Fruit fly (Drosophila melanogaster) whole organism, prepupa: ENCODE data around the gene aux.

Experiments used
- CG10631 ChIP-seq: fragments of 200-800 bp; sonication (Bioruptor generic); optimal IDR thresholded peaks from 2 replicates; lab custom pipeline; 2016; ENCODE audit warnings: missing biosample characterization, missing genetic modification characterization
- CG10669 ChIP-seq: fragments of 200-800 bp; sonication (Bioruptor generic); optimal IDR thresholded peaks from 3 replicates; lab custom pipeline; 2018; ENCODE audit warnings: missing biosample characterization, mild to moderate bottlenecking, missing genetic modification characterization, moderate library complexity
- CG11294 ChIP-seq: fragments of 200-800 bp; sonication (Bioruptor generic); IDR thresholded peaks from 2 replicates; pipeline ENCODE4 v1.3.6; 2022; ENCODE audit warnings: missing biosample characterization, missing genetic modification characterization
- CG11762 ChIP-seq: fragments of 200-800 bp; sonication (Bioruptor generic); optimal IDR thresholded peaks from 3 replicates; lab custom pipeline; 2016; ENCODE audit warnings: missing biosample characterization, missing genetic modification characterization; ENCODE audit not compliant: insufficient read depth
- CG15336 ChIP-seq: fragments of 200-800 bp; sonication (Bioruptor generic); IDR thresholded peaks from 2 replicates; pipeline ENCODE4 v1.3.6; 2022; ENCODE audit warnings: missing biosample characterization, missing genetic modification characterization
- CG1621 ChIP-seq: fragments of 200-800 bp; sonication (Bioruptor generic); optimal IDR thresholded peaks from 3 replicates; lab custom pipeline; 2018; ENCODE audit warnings: missing biosample characterization, mild to moderate bottlenecking, missing genetic modification characterization
- CG3032 ChIP-seq: fragments of 200-800 bp; optimal IDR thresholded peaks from 2 replicates; lab custom pipeline; 2019; ENCODE audit warnings: missing biosample characterization, mild to moderate bottlenecking, missing genetic modification characterization, moderate library complexity
- CG32006 ChIP-seq: fragments of 200-800 bp; sonication (Bioruptor generic); optimal IDR thresholded peaks from 3 replicates; lab custom pipeline; 2017; ENCODE audit warnings: missing biosample characterization, mild to moderate bottlenecking, missing genetic modification characterization
- CG3919 ChIP-seq: fragments of 200-800 bp; sonication (Bioruptor generic); optimal IDR thresholded peaks from 3 replicates; lab custom pipeline; 2016; ENCODE audit warnings: missing biosample characterization, missing genetic modification characterization
- CG6276 ChIP-seq: fragments of 200-800 bp; sonication (Bioruptor generic); optimal IDR thresholded peaks from 2 replicates; lab custom pipeline; 2017; ENCODE audit warnings: missing biosample characterization, mild to moderate bottlenecking, missing genetic modification characterization
- Eip78C ChIP-seq: fragments of 200-800 bp; sonication (Bioruptor generic); peaks from one replicate; lab custom pipeline; 2016; ENCODE audit warnings: missing biosample characterization, missing genetic modification characterization
- Hr38 ChIP-seq: sonication (Bioruptor generic); optimal IDR thresholded peaks from 2 replicates; lab custom pipeline; 2016; ENCODE audit warnings: missing biosample characterization, missing genetic modification characterization
- Hr39 ChIP-seq: fragments of 200-800 bp; sonication (Bioruptor generic); optimal IDR thresholded peaks from 2 replicates; lab custom pipeline; 2016; ENCODE audit warnings: missing biosample characterization, missing genetic modification characterization
- Hr4 ChIP-seq: fragments of 200-800 bp; sonication (Bioruptor generic); optimal IDR thresholded peaks from 3 replicates; lab custom pipeline; 2016; ENCODE audit warnings: missing biosample characterization, missing genetic modification characterization
- Lpt ChIP-seq: fragments of 200-800 bp; sonication (Bioruptor generic); optimal IDR thresholded peaks from 3 replicates; lab custom pipeline; 2016; ENCODE audit warnings: missing biosample characterization, missing genetic modification characterization
- OdsH ChIP-seq: fragments of 200-800 bp; sonication (Bioruptor generic); optimal IDR thresholded peaks from 3 replicates; lab custom pipeline; 2016; ENCODE audit warnings: missing biosample characterization, missing genetic modification characterization
- Smox ChIP-seq: fragments of 200-800 bp; sonication (Bioruptor generic); optimal IDR thresholded peaks from 3 replicates; lab custom pipeline; 2016; ENCODE audit warnings: missing biosample characterization, missing genetic modification characterization
- Sox102F ChIP-seq: fragments of 200-800 bp; sonication (Bioruptor generic); optimal IDR thresholded peaks from 2 replicates; lab custom pipeline; 2016; ENCODE audit warnings: missing biosample characterization, mild to moderate bottlenecking, missing genetic modification characterization
- Sox14 ChIP-seq: fragments of 200-800 bp; sonication (Bioruptor generic); optimal IDR thresholded peaks from 3 replicates; lab custom pipeline; 2016; ENCODE audit warnings: missing biosample characterization, missing genetic modification characterization
- Sox15 ChIP-seq: fragments of 200-800 bp; sonication (Bioruptor generic); optimal IDR thresholded peaks from 3 replicates; lab custom pipeline; 2016; ENCODE audit warnings: missing biosample characterization, missing genetic modification characterization
- achi ChIP-seq: fragments of 200-800 bp; sonication (Bioruptor generic); optimal IDR thresholded peaks from 3 replicates; lab custom pipeline; 2016; ENCODE audit warnings: missing biosample characterization, missing genetic modification characterization
- acj6 ChIP-seq: fragments of 200-800 bp; sonication (Bioruptor generic); optimal IDR thresholded peaks from 3 replicates; lab custom pipeline; 2016; ENCODE audit warnings: missing biosample characterization, missing genetic modification characterization
- cyc ChIP-seq: fragments of 200-800 bp; sonication (Bioruptor generic); optimal IDR thresholded peaks from 3 replicates; lab custom pipeline; 2016; ENCODE audit warnings: missing biosample characterization, missing genetic modification characterization
- dac ChIP-seq: fragments of 200-800 bp; sonication (Bioruptor generic); optimal IDR thresholded peaks from 2 replicates; lab custom pipeline; 2017; ENCODE audit warnings: missing biosample characterization, mild to moderate bottlenecking, missing genetic modification characterization
- dsx ChIP-seq: fragments of 200-800 bp; optimal IDR thresholded peaks from 3 replicates; lab custom pipeline; 2019; ENCODE audit warnings: missing biosample characterization, mild to moderate bottlenecking, missing genetic modification characterization, moderate library complexity; ENCODE audit not compliant: poor library complexity, severe bottlenecking
- fd59A ChIP-seq: fragments of 200-800 bp; sonication (Bioruptor generic); optimal IDR thresholded peaks from 2 replicates; lab custom pipeline; 2017; ENCODE audit warnings: missing biosample characterization, mild to moderate bottlenecking, missing genetic modification characterization, missing genetic modification reagents
- fkh ChIP-seq: fragments of 200-800 bp; sonication (Bioruptor generic); optimal IDR thresholded peaks from 3 replicates; lab custom pipeline; 2017; ENCODE audit warnings: missing biosample characterization, mild to moderate bottlenecking, missing genetic modification characterization, moderate library complexity
- lz ChIP-seq: fragments of 200-800 bp; sonication (Bioruptor generic); optimal IDR thresholded peaks from 3 replicates; lab custom pipeline; 2016; ENCODE audit warnings: missing biosample characterization, missing genetic modification characterization
- net ChIP-seq: fragments of 200-800 bp; sonication (Bioruptor generic); optimal IDR thresholded peaks from 3 replicates; lab custom pipeline; 2016; ENCODE audit warnings: missing biosample characterization, missing genetic modification characterization
- pdm3 ChIP-seq: fragments of 200-800 bp; sonication (Bioruptor generic); optimal IDR thresholded peaks from 3 replicates; lab custom pipeline; 2016; ENCODE audit warnings: missing biosample characterization, missing genetic modification characterization
- salr ChIP-seq, 2 experiments: fragments of 200-800 bp; sonication (Bioruptor generic); optimal IDR thresholded peaks; 3 replicates each; lab custom pipeline; 2016 to 2018; ENCODE audit warnings: missing biosample characterization in 2 of 2, missing genetic modification characterization in 2 of 2, mild to moderate bottlenecking in 1 of 2
- svp ChIP-seq: fragments of 200-800 bp; sonication (Bioruptor generic); peaks from one replicate; lab custom pipeline; 2016; ENCODE audit warnings: missing biosample characterization, missing genetic modification characterization
- topi ChIP-seq: fragments of 200-800 bp; sonication (Bioruptor generic); optimal IDR thresholded peaks from 3 replicates; lab custom pipeline; 2016; ENCODE audit warnings: missing biosample characterization, missing genetic modification characterization
- vri ChIP-seq: fragments of 200-800 bp; sonication (Bioruptor generic); optimal IDR thresholded peaks from 3 replicates; lab custom pipeline; 2016; ENCODE audit warnings: missing biosample characterization, mild to moderate bottlenecking, missing genetic modification characterization

The aux gene

DNA sequence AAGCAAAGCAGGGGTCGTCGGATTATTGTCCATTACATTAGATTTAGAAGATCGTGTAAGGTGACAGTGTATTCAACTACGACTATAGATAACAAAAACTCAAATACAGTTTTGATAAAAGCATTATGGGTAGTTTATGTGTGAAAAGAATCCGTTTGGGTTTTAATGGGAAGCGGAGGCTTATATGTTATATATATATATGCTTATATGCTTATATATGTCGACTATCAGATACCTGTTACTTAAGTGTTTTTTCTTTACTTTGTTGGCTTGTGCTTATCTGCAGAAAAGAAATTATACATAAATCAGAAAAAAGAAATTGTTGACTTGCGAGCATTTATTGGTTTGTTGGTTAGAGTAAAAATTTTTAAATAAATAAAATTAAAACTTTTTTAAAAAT is 41.4 kb downstream of the aux start, which contains the start of gene CG14644:
Gene CG14644 (minus strand): TSS at position 101 of the 400 bp plus-strand sequence.
- TF ChIP-seq CG3032 (tag; lab: Kevin White, UChicago) (no peak), fd59A (GFP tag; lab: Kevin White, UChicago) (no peak), Smox (GFP tag; lab: Kevin White, UChicago) (no peak), Eip78C (GFP tag; lab: Kevin White, UChicago) (no peak), Sox102F (GFP tag; lab: Kevin White, UChicago) (no peak), dsx (GFP tag; lab: Kevin White, UChicago) (no peak), Sox15 (GFP tag; lab: Kevin White, UChicago) (no peak), pdm3 (no peak), svp (GFP tag; lab: Kevin White, UChicago) (no peak), CG3919 (GFP tag; lab: Kevin White, UChicago) (no peak)

DNA sequence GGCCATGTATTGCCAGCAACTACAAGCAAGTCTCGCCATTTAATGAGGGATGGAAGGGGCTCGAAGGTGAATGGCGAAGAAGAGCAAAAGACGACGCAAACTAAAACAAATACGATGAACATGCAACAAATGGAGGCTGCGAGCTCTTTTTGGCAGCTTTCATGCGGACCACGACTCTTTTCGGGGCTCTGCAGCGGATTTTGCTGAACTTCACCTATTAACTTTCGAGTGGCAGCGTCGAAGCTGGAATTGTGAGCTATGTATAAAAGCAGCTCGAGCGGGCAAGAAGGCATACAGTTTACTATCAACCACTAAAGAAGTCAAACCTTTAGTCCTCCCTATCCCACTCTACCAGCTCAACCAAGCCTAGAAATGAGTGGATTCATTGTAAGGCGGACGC is 42.8 kb downstream of the aux start, which contains the start of gene TwdlV:
Gene TwdlV (plus strand): TSS at position 301 of the 400 bp plus-strand sequence.
- TF ChIP-seq dsx (GFP tag; lab: Kevin White, UChicago) (no peak), vri (GFP tag; lab: Kevin White, UChicago) (no peak), achi (GFP tag; lab: Kevin White, UChicago) (no peak), CG11294 (no peak), Lpt (GFP tag; lab: Kevin White, UChicago) (no peak)

DNA sequence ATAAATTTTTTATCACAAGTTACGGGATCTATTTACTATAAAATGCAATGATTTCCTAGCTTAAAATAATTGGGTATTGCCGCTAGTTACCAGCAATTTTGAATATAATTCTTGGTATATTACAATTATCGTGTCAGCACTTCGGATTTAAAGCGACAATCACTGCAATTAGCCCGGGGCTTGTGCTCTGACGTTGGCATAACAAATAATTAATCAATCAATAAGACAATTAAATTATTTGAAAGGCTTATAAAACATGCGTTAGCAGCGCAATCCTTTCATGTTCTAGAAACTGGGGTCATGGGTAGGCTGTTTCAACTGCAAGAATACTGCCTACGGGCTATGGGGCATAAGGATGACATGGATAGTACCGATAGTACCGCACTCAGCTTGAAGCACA is 45.1 kb downstream of the aux start, which contains the start of gene Or82a:
Gene Or82a (plus strand): TSS at position 301 of the 400 bp plus-strand sequence.
- TF ChIP-seq CG11762 (GFP tag; lab: Kevin White, UChicago) = no peak
- no peak for TF ChIP-seq Hr4 (GFP tag; lab: Kevin White, UChicago)
- TF ChIP-seq net (GFP tag; lab: Kevin White, UChicago) = no peak
- no peak for TF ChIP-seq dac (GFP tag; lab: Kevin White, UChicago)
- TF ChIP-seq Hr38 (GFP tag; lab: Kevin White, UChicago) = no peak
- TF ChIP-seq fkh (GFP tag; lab: Kevin White, UChicago) = no peak
- TF ChIP-seq CG1621 = no peak
- TF ChIP-seq fd59A (GFP tag; lab: Kevin White, UChicago) = no peak
- no peak for TF ChIP-seq Sox14 (GFP tag; lab: Kevin White, UChicago)
- TF ChIP-seq cyc (GFP tag; lab: Kevin White, UChicago) = no peak
- no peak for TF ChIP-seq lz (GFP tag; lab: Kevin White, UChicago)
- no peak for TF ChIP-seq CG15336 (GFP tag; lab: Robert Waterston, UW)
- TF ChIP-seq topi (GFP tag; lab: Kevin White, UChicago) = no peak

DNA sequence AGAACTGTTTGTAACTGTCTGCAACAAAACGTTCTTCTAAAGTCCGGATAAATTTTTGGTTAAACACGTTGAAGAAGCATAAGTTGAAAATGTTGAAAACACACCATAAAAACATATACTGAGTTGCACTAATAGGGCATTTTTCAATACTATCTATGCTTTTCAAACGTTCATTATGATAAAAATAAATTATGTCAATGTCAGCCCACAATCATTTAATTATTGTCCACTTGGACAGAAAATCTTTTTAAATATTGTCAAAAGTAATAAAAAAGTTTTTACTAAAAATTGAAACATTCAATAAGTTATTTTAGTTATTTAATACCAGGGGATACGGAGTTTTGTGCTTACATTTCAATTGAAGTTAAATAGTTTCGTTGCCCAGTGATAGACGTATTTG is 54.9 kb downstream of the aux start, which contains the start of gene CG1092:
Gene CG1092 (plus strand): TSS at position 301 of the 400 bp plus-strand sequence.
- TF ChIP-seq salr (GFP tag; optimal IDR thresholded peaks at IDR 0.05; lab: Kevin White, UChicago) (no peak), lz (GFP tag; lab: Kevin White, UChicago) (no peak), Sox15 (GFP tag; lab: Kevin White, UChicago) (no peak), Smox (GFP tag; lab: Kevin White, UChicago) (no peak), acj6 (no peak), Eip78C (GFP tag; lab: Kevin White, UChicago) (peak; percentile 52), CG15336 (GFP tag; lab: Robert Waterston, UW) (no peak), CG10669 (GFP tag; lab: Kevin White, UChicago) (no peak), CG10631 (GFP tag; lab: Kevin White, UChicago) (no peak), CG32006 (GFP tag; lab: Kevin White, UChicago) (peak; percentile 35), CG6276 (no peak)

DNA sequence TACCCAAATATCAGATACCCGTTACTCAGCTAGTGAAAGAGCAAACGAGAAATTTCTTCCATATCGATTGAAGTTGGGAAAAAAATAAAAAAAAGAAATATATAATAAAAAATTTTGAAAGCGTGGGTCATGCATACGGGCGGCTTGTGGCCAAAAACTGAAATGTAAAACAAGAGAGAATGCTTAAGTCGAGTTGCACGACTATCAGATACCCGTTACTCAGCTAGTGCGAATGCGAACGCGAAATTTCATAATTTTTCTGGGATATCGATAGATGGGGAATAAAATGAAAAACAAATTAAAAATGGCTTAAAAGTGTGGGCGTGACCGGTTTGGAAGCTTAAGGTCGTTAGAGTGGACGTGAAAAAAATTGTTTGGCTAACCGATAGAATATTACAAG is 56.8 kb downstream of the aux start:
- TF ChIP-seq svp (GFP tag; lab: Kevin White, UChicago) = peak; percentile 10
- TF ChIP-seq Hr39 (GFP tag; lab: Kevin White, UChicago) = no peak
- no peak for TF ChIP-seq OdsH (GFP tag; lab: Kevin White, UChicago)
